Worm (Caenorhabditis elegans): ENCODE results near the gene snr-6.

- TF ChIP-seq ceh-13 (GFP tag; optimal IDR thresholded peaks at IDR 0.05) (no peak), hmbx-1 (tag; optimal IDR thresholded peaks at IDR 0.05) (no peak), ama-1 (optimal IDR thresholded peaks at IDR 0.05) (no peak), flt-1 (GFP tag; IDR thresholded peaks at IDR 0.05) (no peak), sea-1 (GFP tag; conservative IDR thresholded peaks at IDR 0.05) (no peak), tra-4 (tag; optimal IDR thresholded peaks at IDR 0.05) (no peak), pes-1 (GFP tag; IDR thresholded peaks at IDR 0.05) (no peak), B0310.2 (tag; optimal IDR thresholded peaks at IDR 0.05) (no peak), tbx-37 (GFP tag; conservative IDR thresholded peaks at IDR 0.05) (no peak)
Observed at ce11 chrIII:12468869-12469268, 39.4 kb upstream of the snr-6 start, which contains the start of gene Y49E10.29.

Measured in whole organism, early embryonic.